Worm (Caenorhabditis elegans): ENCODE data around the gene Y57G7A.5.

Y57G7A.5 gene

DNA sequence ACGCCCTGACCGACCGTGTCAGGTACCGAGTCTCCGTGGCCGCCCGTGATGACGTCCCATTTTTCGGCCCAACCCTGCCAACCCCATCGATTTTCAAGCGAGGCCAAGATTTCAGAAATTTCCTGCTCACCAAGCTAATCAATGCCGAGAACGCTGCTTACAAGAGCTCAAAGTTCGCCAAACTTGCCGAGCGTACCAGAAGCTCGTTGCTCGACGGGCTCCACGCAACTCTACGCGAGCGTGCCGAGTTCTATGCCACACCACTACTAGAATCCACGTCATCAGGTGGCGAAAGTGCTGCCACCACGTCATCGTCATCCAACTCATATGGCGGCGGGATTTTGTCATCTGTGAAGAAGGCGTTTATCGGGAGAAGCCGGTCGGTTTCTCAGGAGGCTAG is 46.4 kb downstream of the Y57G7A.5 start:
- no peak for TF ChIP-seq ama-1 (optimal IDR thresholded peaks at IDR 0.05)
- TF ChIP-seq ztf-1 (GFP tag; conservative IDR thresholded peaks at IDR 0.05) = no peak
- TF ChIP-seq C34F6.9 (tag; optimal IDR thresholded peaks at IDR 0.05) = no peak
- no peak for TF ChIP-seq nhr-77 (tag; optimal IDR thresholded peaks at IDR 0.05)
- no peak for TF ChIP-seq unc-62 (GFP tag; optimal IDR thresholded peaks at IDR 0.05)
- no peak for TF ChIP-seq elt-1 (tag; optimal IDR thresholded peaks at IDR 0.05)
- no peak for TF ChIP-seq ZK546.5 (tag; optimal IDR thresholded peaks at IDR 0.05)
